Fruit fly (Drosophila melanogaster): ENCODE measurements around the gene CG33298.

CG33298 gene

DNA sequence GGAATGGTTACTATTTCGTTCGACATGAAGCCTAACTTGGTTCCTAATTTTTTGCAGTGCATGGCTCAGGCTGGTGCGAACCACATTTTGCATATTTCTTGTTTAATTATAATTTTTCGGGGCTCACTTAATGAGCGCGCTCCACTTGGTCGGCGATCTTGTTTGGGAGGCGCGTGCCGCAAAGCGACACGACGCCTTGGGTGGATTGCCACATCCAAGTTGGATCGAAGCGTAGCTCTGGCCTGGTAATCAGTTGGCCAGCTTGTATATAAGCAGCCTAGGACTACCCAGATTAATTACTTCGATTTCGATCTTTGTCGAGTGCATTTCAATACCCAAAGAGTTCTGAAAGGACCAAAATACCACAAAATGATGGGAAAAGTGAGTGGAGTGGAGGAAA, 47.3 kb downstream of the CG33298 start, which contains the start of gene Cpr30B:
TSS of gene Cpr30B (plus strand) at position 301 of the 400 bp plus-strand sequence.
- TF ChIP-seq sage (GFP tag; optimal IDR thresholded peaks at IDR 0.05) (no peak), woc (GFP tag; optimal IDR thresholded peaks at IDR 0.05) (no peak), sv (GFP tag; optimal IDR thresholded peaks at IDR 0.05) (no peak), dsf (GFP tag; optimal IDR thresholded peaks at IDR 0.05; ENCODE audit: borderline replicate concordance) (no peak), br (GFP tag; optimal IDR thresholded peaks at IDR 0.05) (no peak), Hnf4 (GFP tag; optimal IDR thresholded peaks at IDR 0.05) (no peak), Abd-B (GFP tag; optimal IDR thresholded peaks at IDR 0.05) (no peak), jim (GFP tag; optimal IDR thresholded peaks at IDR 0.05) (no peak), usp (GFP tag; optimal IDR thresholded peaks at IDR 0.05) (no peak), dl (GFP tag; optimal IDR thresholded peaks at IDR 0.05; ENCODE audit: insufficient read depth in 1 of 2, partially characterized antibody in 2 of 2) (no peak), CrebA (GFP tag; optimal IDR thresholded peaks at IDR 0.05; ENCODE audit: borderline replicate concordance) (no peak), pan (optimal IDR thresholded peaks at IDR 0.05) (no peak), GATAd (GFP tag; optimal IDR thresholded peaks at IDR 0.05) (no peak), Hr78 (GFP tag; optimal IDR thresholded peaks at IDR 0.05) (no peak), ey (GFP tag; optimal IDR thresholded peaks at IDR 0.05) (no peak), fru (GFP tag; optimal IDR thresholded peaks at IDR 0.05) (no peak), rgr (GFP tag; optimal IDR thresholded peaks at IDR 0.05) (no peak)

DNA sequence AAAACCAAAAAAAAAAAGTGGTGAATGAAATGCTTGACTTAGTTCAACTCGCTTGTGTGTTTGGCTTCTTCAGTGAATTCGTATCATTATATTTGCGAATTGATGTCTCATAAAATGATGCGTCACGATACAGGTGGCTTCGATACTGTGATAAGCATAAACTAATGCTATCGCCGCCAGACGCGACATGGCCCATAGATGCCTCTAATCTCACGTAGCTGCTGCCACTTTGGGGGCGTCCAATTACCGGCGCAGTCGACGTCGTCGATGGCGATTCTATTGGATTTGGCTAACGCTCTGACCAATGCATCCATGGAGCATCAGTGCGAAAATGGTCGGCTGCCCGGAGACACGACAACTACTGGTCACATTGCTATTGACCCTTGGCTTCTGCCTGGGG, 48.6 kb downstream of the CG33298 start, which contains the start of gene CG13113:
TSS of gene CG13113 (plus strand) at position 301 of the 400 bp plus-strand sequence.
- no peak for TF ChIP-seq GATAd (GFP tag; optimal IDR thresholded peaks at IDR 0.05)
- TF ChIP-seq brk (GFP tag; optimal IDR thresholded peaks at IDR 0.05) = no peak
- no peak for TF ChIP-seq ey (GFP tag; optimal IDR thresholded peaks at IDR 0.05)
- no peak for TF ChIP-seq lola (GFP tag; optimal IDR thresholded peaks at IDR 0.05)
- TF ChIP-seq CG9705 (GFP tag; optimal IDR thresholded peaks at IDR 0.05) = no peak
- no peak for TF ChIP-seq usp (GFP tag; optimal IDR thresholded peaks at IDR 0.05)
- TF ChIP-seq Hnf4 (GFP tag; optimal IDR thresholded peaks at IDR 0.05) = no peak
- TF ChIP-seq dsf (GFP tag; optimal IDR thresholded peaks at IDR 0.05; ENCODE audit: borderline replicate concordance) = no peak
- no peak for TF ChIP-seq Sp1 (GFP tag; optimal IDR thresholded peaks at IDR 0.05)
- no peak for TF ChIP-seq HLH106 (tag; optimal IDR thresholded peaks at IDR 0.05)

DNA sequence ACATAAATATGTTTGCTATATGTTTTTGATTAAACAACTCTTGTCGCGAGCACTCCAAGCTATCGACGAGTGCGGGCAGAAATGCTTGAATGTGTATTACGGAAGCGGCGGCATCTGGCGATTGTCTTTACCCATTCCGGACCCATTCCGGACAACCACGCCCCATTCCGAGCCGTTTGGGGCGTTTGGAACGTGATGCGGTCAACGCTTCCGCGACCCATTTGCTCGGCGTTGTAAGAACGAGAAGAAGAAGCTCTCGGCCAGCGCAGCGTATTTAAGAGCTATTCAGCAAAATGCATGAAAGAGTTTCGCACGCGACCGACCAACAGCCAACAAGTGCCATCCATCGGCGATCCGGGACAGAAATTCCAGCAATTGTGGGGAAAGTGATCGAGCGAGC, 50.2 kb downstream of the CG33298 start, which contains the start of gene CG13114:
TSS of gene CG13114 (plus strand) at position 301 of the 400 bp plus-strand sequence.
- no peak for TF ChIP-seq Myc (optimal IDR thresholded peaks at IDR 0.05)
- TF ChIP-seq GATAd (GFP tag; optimal IDR thresholded peaks at IDR 0.05) = no peak
- TF ChIP-seq Rel (GFP tag; optimal IDR thresholded peaks at IDR 0.05) = no peak
- TF ChIP-seq Rel (tag; optimal IDR thresholded peaks at IDR 0.05) = no peak
- TF ChIP-seq usp (GFP tag; optimal IDR thresholded peaks at IDR 0.05) = no peak
- no peak for TF ChIP-seq Vsx2 (GFP tag; optimal IDR thresholded peaks at IDR 0.05; ENCODE audit: partially characterized antibody)
- no peak for TF ChIP-seq dmrt93B (GFP tag; optimal IDR thresholded peaks at IDR 0.05)
- no peak for TF ChIP-seq ey (GFP tag; optimal IDR thresholded peaks at IDR 0.05)
- no peak for TF ChIP-seq lola (GFP tag; optimal IDR thresholded peaks at IDR 0.05)

DNA sequence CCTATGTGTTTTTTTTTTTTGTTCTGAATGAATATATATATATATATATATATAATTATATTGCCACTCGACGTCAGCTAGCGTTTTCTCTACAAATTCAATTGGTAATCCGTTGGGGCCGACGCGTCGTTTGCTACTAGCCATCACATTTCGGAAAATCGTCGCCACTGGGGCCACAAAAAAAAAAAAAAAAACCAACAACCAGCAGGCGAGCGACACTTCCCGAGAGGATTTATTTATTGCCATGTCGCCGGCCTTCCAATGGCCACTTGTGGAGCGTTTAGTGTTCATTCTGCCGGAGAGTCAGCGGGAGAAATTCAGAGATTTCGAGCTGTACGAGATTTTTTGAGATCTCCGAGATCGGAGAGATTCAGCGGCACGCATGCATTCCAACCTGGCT, 55.6 kb downstream of the CG33298 start:
- no peak for TF ChIP-seq OdsH (GFP tag; optimal IDR thresholded peaks at IDR 0.05)
- TF ChIP-seq Myc (optimal IDR thresholded peaks at IDR 0.05) = no peak
- no peak for TF ChIP-seq Sp1 (GFP tag; optimal IDR thresholded peaks at IDR 0.05)
- no peak for TF ChIP-seq Mio (GFP tag; optimal IDR thresholded peaks at IDR 0.05)
- no peak for TF ChIP-seq Vsx2 (GFP tag; optimal IDR thresholded peaks at IDR 0.05; ENCODE audit: partially characterized antibody)
- no peak for TF ChIP-seq brk (GFP tag; optimal IDR thresholded peaks at IDR 0.05)
- TF ChIP-seq GATAd (GFP tag; optimal IDR thresholded peaks at IDR 0.05) = no peak
- no peak for TF ChIP-seq rgr (GFP tag; optimal IDR thresholded peaks at IDR 0.05)
- no peak for TF ChIP-seq Jra (GFP tag; optimal IDR thresholded peaks at IDR 0.05)
- no peak for TF ChIP-seq br (GFP tag; optimal IDR thresholded peaks at IDR 0.05)
- TF ChIP-seq Hr83 (GFP tag; optimal IDR thresholded peaks at IDR 0.05; ENCODE audit: poor library complexity, severe bottlenecking) = no peak

DNA sequence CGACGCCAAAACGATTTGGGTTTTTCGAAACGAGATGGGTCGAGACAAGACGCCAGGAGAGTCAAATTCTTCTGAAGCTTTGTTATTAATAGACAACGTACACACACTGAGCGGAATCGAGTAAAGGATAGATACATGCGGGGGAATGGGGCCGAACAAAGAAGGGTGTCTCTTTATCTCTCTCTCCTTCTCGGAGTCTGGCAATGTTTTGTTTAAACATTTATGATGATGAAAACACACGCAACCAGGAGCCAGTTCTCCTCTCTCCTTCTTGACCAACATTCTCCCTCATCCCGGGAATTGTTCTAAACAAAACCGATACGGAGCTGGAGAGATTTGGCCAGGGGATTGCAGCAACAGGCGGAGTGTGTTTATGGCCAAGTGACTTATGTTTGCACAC, 62.6 kb downstream of the CG33298 start:
- TF ChIP-seq Rel (GFP tag; optimal IDR thresholded peaks at IDR 0.05) (no peak), Rel (tag; optimal IDR thresholded peaks at IDR 0.05) (no peak), woc (GFP tag; optimal IDR thresholded peaks at IDR 0.05) (no peak), sv (GFP tag; optimal IDR thresholded peaks at IDR 0.05) (no peak), lola (GFP tag; optimal IDR thresholded peaks at IDR 0.05) (no peak), brk (GFP tag; optimal IDR thresholded peaks at IDR 0.05) (no peak), jim (GFP tag; optimal IDR thresholded peaks at IDR 0.05) (no peak), sage (GFP tag; optimal IDR thresholded peaks at IDR 0.05) (no peak), Jra (GFP tag; optimal IDR thresholded peaks at IDR 0.05) (no peak), OdsH (GFP tag; optimal IDR thresholded peaks at IDR 0.05) (no peak), dl (GFP tag; optimal IDR thresholded peaks at IDR 0.05; ENCODE audit: insufficient read depth in 1 of 2, partially characterized antibody in 2 of 2) (no peak), CG9705 (GFP tag; optimal IDR thresholded peaks at IDR 0.05) (no peak), pan (optimal IDR thresholded peaks at IDR 0.05) (no peak), Myc (optimal IDR thresholded peaks at IDR 0.05) (no peak), br (GFP tag; optimal IDR thresholded peaks at IDR 0.05) (no peak), usp (GFP tag; optimal IDR thresholded peaks at IDR 0.05) (no peak), tai (GFP tag; optimal IDR thresholded peaks at IDR 0.05) (no peak), Hr83 (GFP tag; optimal IDR thresholded peaks at IDR 0.05; ENCODE audit: poor library complexity, severe bottlenecking) (no peak), GATAd (GFP tag; optimal IDR thresholded peaks at IDR 0.05) (no peak), Sp1 (GFP tag; optimal IDR thresholded peaks at IDR 0.05) (no peak)
